Worm (Caenorhabditis elegans): ENCODE results near the gene C14C11.4.

ce11 chrV:5691665-5692407, 44.4 kb downstream of the C14C11.4 start, which contains the start of gene F25B4.8:
- no peak for TF ChIP-seq ama-1 (optimal IDR thresholded peaks at IDR 0.05)
- TF ChIP-seq hnd-1 (tag; optimal IDR thresholded peaks at IDR 0.05), result no peak
- no peak for TF ChIP-seq ceh-13 (GFP tag; optimal IDR thresholded peaks at IDR 0.05)
- no peak for TF ChIP-seq hmbx-1 (tag; optimal IDR thresholded peaks at IDR 0.05)
- TF ChIP-seq F13C5.2 (tag; optimal IDR thresholded peaks at IDR 0.05), result no peak
- no peak for TF ChIP-seq tbx-11 (GFP tag; IDR thresholded peaks at IDR 0.05)
- TF ChIP-seq tbx-37 (GFP tag; conservative IDR thresholded peaks at IDR 0.05), result no peak
- no peak for TF ChIP-seq scrt-1 (GFP tag; IDR thresholded peaks at IDR 0.05)
- no peak for TF ChIP-seq flt-1 (GFP tag; IDR thresholded peaks at IDR 0.05)
- TF ChIP-seq ets-7 (tag; optimal IDR thresholded peaks at IDR 0.05), result no peak
- no peak for TF ChIP-seq ceh-36 (tag; optimal IDR thresholded peaks at IDR 0.05)
- TF ChIP-seq B0310.2 (tag; optimal IDR thresholded peaks at IDR 0.05), result no peak
